Worm (Caenorhabditis elegans) whole organism, young adult: ENCODE data around the gene F08A7.1.

Experiments
- F10E7.11 ChIP-seq: sonication (generic microtip); optimal IDR thresholded peaks from 2 replicates; lab custom pipeline; 2017; ENCODE audit warnings: mild to moderate bottlenecking, missing genetic modification characterization, moderate library complexity, missing compliant biosample characterization
- akir-1 ChIP-seq: fragments of 200-800 bp; sonication (Bioruptor generic); optimal IDR thresholded peaks from 2 replicates; lab custom pipeline; 2018; ENCODE audit warnings: mild to moderate bottlenecking, missing genetic modification characterization, moderate library complexity, missing compliant biosample characterization
- ets-4 ChIP-seq: fragments of 200-800 bp; sonication (Bioruptor generic); optimal IDR thresholded peaks from 2 replicates; lab custom pipeline; 2018; ENCODE audit warnings: mild to moderate bottlenecking, missing genetic modification characterization, missing compliant biosample characterization
- lin-40 ChIP-seq: sonication (generic microtip); optimal IDR thresholded peaks from 2 replicates; lab custom pipeline; 2016; ENCODE audit warnings: missing genetic modification characterization, mild to moderate bottlenecking, missing compliant biosample characterization, missing genotype, missing genetic modification reagents
- nhr-90 ChIP-seq: sonication (generic microtip); optimal IDR thresholded peaks from 2 replicates; lab custom pipeline; 2016; ENCODE audit warnings: missing genotype, mild to moderate bottlenecking, missing genetic modification characterization, missing compliant biosample characterization
- snpc-4 ChIP-seq, 5 experiments: fragments of 150-350 bp in 1 of 5; sonication (generic microtip) in 4 of 5; optimal IDR thresholded peaks; 2 replicates each; lab custom pipeline; 2014 to 2018; ENCODE audit warnings: missing genetic modification characterization in 5 of 5, missing biosample characterization in 3 of 5, antibody characterized with exemption in 2 of 5, mild to moderate bottlenecking in 2 of 5, missing compliant biosample characterization in 2 of 5, missing genotype in 2 of 5, moderate library complexity in 2 of 5, missing genetic modification reagents in 1 of 5
- unc-62 ChIP-seq: fragments of 150-350 bp; optimal IDR thresholded peaks from 2 replicates; lab custom pipeline; 2014; ENCODE audit warnings: missing biosample characterization, missing genetic modification reagents, missing genetic modification characterization
- xnd-1 ChIP-seq: sonication (generic microtip); optimal IDR thresholded peaks from 2 replicates; lab custom pipeline; 2016; ENCODE audit warnings: missing genotype, missing genetic modification reagents, missing genetic modification characterization, missing compliant biosample characterization

- TF ChIP-seq ets-4 = no peak
- TF ChIP-seq lin-40 (tag; lab: Kevin White, UChicago) = no peak
- TF ChIP-seq F10E7.11 (tag; lab: Kevin White, UChicago) = no peak
- TF ChIP-seq snpc-4 (GFP tag; optimal IDR thresholded peaks at IDR 0.05; lab: Kevin White, UChicago) = no peak
- TF ChIP-seq snpc-4 (tag; optimal IDR thresholded peaks at IDR 0.05; lab: Kevin White, UChicago) = no peak
- no peak for TF ChIP-seq nhr-90
- no peak for TF ChIP-seq unc-62 (GFP tag; lab: Kevin White, UChicago)
- TF ChIP-seq akir-1 (GFP tag; lab: Kevin White, UChicago) = no peak
- TF ChIP-seq xnd-1 = no peak
Measured at ce11 chrIV:17441260-17441659, 853 bp downstream of the F08A7.1 start.
